Worm (Caenorhabditis elegans): Measurements from ENCODE around the gene M163.9.

ce11 chrX:14481637-14482036 lies 12.3 kb downstream of the M163.9 start:
- TF ChIP-seq unc-55 (GFP tag; optimal IDR thresholded peaks at IDR 0.05) (no peak), ceh-14 (tag; optimal IDR thresholded peaks at IDR 0.05) (no peak)

Measured in whole organism, late embryonic.